Worm (Caenorhabditis elegans): Measurements from ENCODE around the gene C01G10.18.
"Not testable (repeated sequence)": the region's sequence is repeated elsewhere in the genome, so short reads cannot be mapped to it uniquely, and the experiment has no call there.

Gene C01G10.18

DNA sequence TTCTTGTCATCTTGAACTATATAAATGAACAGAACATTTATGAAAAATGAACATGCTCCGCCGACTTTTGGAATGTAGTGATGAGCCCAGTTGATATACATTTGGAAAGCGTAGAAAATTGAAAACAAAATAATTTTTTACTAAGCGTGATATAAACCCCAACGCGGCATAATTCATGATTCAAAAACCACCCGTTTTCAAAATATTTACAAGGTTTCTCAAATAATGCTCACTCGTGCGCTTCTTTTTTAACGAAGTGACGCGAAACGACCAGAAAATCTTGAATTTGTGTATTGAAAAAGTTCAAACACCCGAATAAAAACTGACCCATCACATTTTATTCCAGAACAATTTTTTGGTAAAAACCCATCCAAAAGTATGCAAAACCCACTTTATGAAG, 38.9 kb upstream of the C01G10.18 start, which contains the start of gene srj-27:
Gene srj-27, minus strand, starts transcription at position 101 of the 400 bp plus-strand sequence.
- TF ChIP-seq egl-43 (GFP tag; IDR thresholded peaks at IDR 0.05) (no peak), hlh-11 (tag; optimal IDR thresholded peaks at IDR 0.05) (no peak), ama-1 (optimal IDR thresholded peaks at IDR 0.05) (no peak), zag-1 (tag; optimal IDR thresholded peaks at IDR 0.05) (no peak), F10B5.3 (tag; optimal IDR thresholded peaks at IDR 0.05) (no peak), fos-1 (tag; optimal IDR thresholded peaks at IDR 0.05) (no peak), ceh-20 (GFP tag; IDR thresholded peaks at IDR 0.05) (no peak), attf-4 (tag; optimal IDR thresholded peaks at IDR 0.05) (no peak), mxl-2 (GFP tag; conservative IDR thresholded peaks at IDR 0.05) (no peak), hmg-1.1 (GFP tag; IDR thresholded peaks at IDR 0.05) (no peak), lin-13 (GFP tag; optimal IDR thresholded peaks at IDR 0.05) (no peak), ztf-7 (tag; optimal IDR thresholded peaks at IDR 0.05) (no peak), dpl-1 (GFP tag; optimal IDR thresholded peaks at IDR 0.05) (no peak), php-3 (GFP tag; IDR thresholded peaks at IDR 0.05) (no peak)

DNA sequence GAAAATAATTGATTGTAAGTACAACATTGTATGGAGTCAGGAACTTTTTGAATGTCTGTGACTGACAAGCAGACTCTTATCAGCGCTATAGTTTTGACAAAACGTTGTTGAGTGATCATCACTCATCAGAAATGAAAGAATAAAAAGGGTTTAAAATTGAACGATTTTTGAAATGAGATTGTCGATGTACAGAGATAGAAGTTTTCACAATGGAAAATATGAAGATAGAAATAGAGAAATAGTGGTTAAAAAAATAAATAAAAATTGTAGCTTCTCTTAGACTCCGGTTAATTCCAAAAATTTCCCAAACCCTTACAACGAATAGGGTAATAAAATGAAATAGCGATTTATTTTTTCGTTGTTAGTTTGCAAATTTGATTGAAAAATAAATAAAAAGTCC, 36.6 kb upstream of the C01G10.18 start, which contains the start of gene ugt-30:
Gene ugt-30, minus strand, starts transcription at position 101 of the 400 bp plus-strand sequence.
- peak; percentile 40; the same call in 1 of the 2 replicates for TF ChIP-seq dmd-6 (GFP tag; IDR thresholded peaks at IDR 0.05)

DNA sequence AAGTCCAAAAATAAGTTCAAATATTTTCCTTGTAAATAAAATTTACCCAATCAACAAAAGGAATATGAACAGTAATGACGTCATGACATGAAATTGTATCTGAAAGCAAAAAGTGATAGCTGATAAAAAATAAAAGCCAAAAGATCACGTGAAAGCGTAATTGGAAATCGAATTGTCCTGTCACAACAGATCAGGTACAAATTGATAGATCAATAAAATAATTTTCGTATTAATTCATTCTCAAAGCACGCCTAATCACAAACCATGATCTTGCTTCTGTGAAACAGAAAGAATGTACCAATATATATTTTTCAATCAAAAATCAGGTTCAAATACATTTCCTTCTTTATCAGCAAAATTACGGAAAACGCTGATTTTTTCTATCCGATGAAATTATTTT, 31.0 kb upstream of the C01G10.18 start, which contains the start of gene flor-1:
Gene flor-1, minus strand, starts transcription at position 101 of the 400 bp plus-strand sequence.
- TF ChIP-seq ces-1 (GFP tag; optimal IDR thresholded peaks at IDR 0.05) (no peak), madf-5 (GFP tag; IDR thresholded peaks at IDR 0.05) (no peak), mdt-29 (GFP tag; IDR thresholded peaks at IDR 0.05) (no peak), dve-1 (tag; optimal IDR thresholded peaks at IDR 0.05; ENCODE audit: insufficient read depth) (peak; percentile 20), T20F7.1 (GFP tag; optimal IDR thresholded peaks at IDR 0.05) (no peak), Y105C5A.15 (GFP tag; IDR thresholded peaks at IDR 0.05) (no peak), dpl-1 (GFP tag; optimal IDR thresholded peaks at IDR 0.05) (no peak)

DNA sequence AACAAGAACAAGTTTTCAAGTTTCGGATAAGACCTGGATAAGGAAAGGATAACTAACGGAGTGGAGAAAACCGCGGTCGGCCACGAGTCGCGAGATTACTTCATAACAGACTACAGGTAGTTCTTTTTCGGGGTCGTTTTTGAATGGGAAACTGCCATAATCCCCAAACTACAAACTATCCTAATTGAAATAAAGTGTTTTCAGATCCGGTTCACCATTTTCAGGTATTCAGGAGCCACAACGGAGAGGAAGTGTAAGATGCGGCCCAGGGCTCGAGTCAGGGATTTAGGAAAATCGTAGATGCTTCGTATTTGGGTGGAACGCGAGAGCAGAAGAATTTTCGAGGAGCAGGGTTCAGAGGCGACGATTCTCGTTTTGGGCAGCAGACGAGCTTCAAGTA, 27.5 kb upstream of the C01G10.18 start, which contains the start of gene T01G5.8:
Gene T01G5.8, plus strand, starts transcription at position 301 of the 400 bp plus-strand sequence.
- TF ChIP-seq nhr-76 (tag; optimal IDR thresholded peaks at IDR 0.05); lim-7 (GFP tag; IDR thresholded peaks at IDR 0.05); lin-29 (GFP tag; IDR thresholded peaks at IDR 0.05): not testable (repeated sequence)

DNA sequence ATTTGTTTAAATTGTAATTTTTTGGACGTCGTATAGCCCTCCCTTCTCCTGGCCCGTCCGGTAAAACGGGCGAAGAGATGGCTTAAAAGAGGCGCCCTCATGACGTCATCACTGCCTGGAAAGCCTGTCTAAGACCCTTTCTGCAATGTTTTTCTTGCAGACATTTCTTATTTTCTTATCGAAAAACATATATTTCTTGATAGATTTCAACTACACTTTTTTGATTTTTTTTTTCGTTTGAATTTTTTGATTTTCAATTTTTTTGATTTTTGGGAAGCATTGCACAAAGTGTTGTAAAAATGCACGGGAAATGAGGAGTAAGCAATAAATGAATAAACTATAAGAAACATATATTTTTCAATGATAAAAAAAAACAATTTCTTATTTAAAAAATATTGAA, 25.5 kb upstream of the C01G10.18 start, which contains the start of gene T01G5.6:
Gene T01G5.6, minus strand, starts transcription at position 101 of the 400 bp plus-strand sequence.
- TF ChIP-seq ctbp-1 (GFP tag; IDR thresholded peaks at IDR 0.05) (no peak), ces-1 (GFP tag; optimal IDR thresholded peaks at IDR 0.05) (no peak), tra-1 (GFP tag; IDR thresholded peaks at IDR 0.05) (no peak), lsy-2 (tag; optimal IDR thresholded peaks at IDR 0.05) (no peak), nhr-6 (tag; optimal IDR thresholded peaks at IDR 0.05) (no peak), lin-1 (GFP tag; IDR thresholded peaks at IDR 0.05) (no peak)

DNA sequence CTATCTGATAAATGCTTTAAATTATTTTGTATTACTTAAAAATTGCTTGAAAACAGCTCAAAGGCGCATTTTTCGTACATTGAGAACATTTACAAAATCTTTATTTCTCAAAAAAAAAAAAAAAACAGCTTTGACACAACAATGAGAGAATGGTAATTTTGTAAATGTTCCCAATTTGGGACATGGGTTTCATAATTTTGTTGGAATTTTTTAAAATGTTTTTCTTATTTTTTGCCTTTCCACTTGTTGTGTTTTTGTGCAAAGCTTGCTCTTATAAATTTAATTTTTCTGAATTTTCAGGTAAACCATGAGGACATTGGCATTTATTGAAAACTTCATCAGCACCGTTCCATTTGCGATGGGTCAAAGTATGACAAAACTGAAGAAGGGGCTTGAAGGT, 23.1 kb upstream of the C01G10.18 start, which contains the start of gene T01G5.7:
Gene T01G5.7, plus strand, starts transcription at position 301 of the 400 bp plus-strand sequence.
- no peak for TF ChIP-seq mxl-2 (GFP tag; conservative IDR thresholded peaks at IDR 0.05)
- TF ChIP-seq unc-62 (GFP tag; optimal IDR thresholded peaks at IDR 0.05 in 1 of 2): no peak
- TF ChIP-seq unc-62 (tag; optimal IDR thresholded peaks at IDR 0.05): no peak
- TF ChIP-seq nhr-25 (tag; optimal IDR thresholded peaks at IDR 0.05; ENCODE audit: borderline replicate concordance, insufficient read depth): no peak
- TF ChIP-seq T26A8.4 (GFP tag; IDR thresholded peaks at IDR 0.05): no peak
- TF ChIP-seq ces-1 (GFP tag; optimal IDR thresholded peaks at IDR 0.05): no peak
- TF ChIP-seq zfp-3 (GFP tag; conservative IDR thresholded peaks at IDR 0.05): no peak
- TF ChIP-seq Y5F2A.4 (GFP tag; optimal IDR thresholded peaks at IDR 0.05): no peak
- no peak for TF ChIP-seq cey-2 (tag; optimal IDR thresholded peaks at IDR 0.05; ENCODE audit: borderline replicate concordance, insufficient read depth)
- TF ChIP-seq lin-13 (GFP tag; optimal IDR thresholded peaks at IDR 0.05): no peak
- TF ChIP-seq Y105C5A.15 (GFP tag; IDR thresholded peaks at IDR 0.05): no peak
- TF ChIP-seq mes-2 (tag; optimal IDR thresholded peaks at IDR 0.05; ENCODE audit: poor library complexity, severe bottlenecking): no peak
- no peak for TF ChIP-seq fkh-10 (GFP tag; optimal IDR thresholded peaks at IDR 0.05)
- TF ChIP-seq spr-1 (tag; optimal IDR thresholded peaks at IDR 0.05): no peak

Data from whole organism, L4 larva.